Worm (Caenorhabditis elegans) whole organism, L3 larva: ENCODE data around the gene ndub-8.

Source experiments
- fkh-10 ChIP-seq: sonication (generic microtip); optimal IDR thresholded peaks from 2 replicates; lab custom pipeline; 2017; ENCODE audit warnings: missing biosample characterization, missing genetic modification reagents, missing genetic modification characterization
- lin-39 ChIP-seq: fragments of 150-350 bp; optimal IDR thresholded peaks from 2 replicates; lab custom pipeline; 2018; ENCODE audit warnings: missing biosample characterization, missing genetic modification reagents, missing genetic modification characterization
- mdl-1 ChIP-seq: fragments of 150-350 bp; optimal IDR thresholded peaks from 2 replicates; lab custom pipeline; 2014; ENCODE audit warnings: missing biosample characterization, missing genetic modification characterization
- nhr-11 ChIP-seq: fragments of 150-350 bp; optimal IDR thresholded peaks from 2 replicates; lab custom pipeline; 2014; ENCODE audit warnings: missing biosample characterization, missing genetic modification characterization
- nhr-237 ChIP-seq: fragments of 150-350 bp; optimal IDR thresholded peaks from 2 replicates; lab custom pipeline; 2014; ENCODE audit warnings: missing biosample characterization, missing genetic modification characterization
- unc-39 ChIP-seq: sonication (generic microtip); optimal IDR thresholded peaks from 4 replicates; lab custom pipeline; 2017; ENCODE audit warnings: missing biosample characterization, missing genetic modification characterization
- zag-1 ChIP-seq: fragments of 150-350 bp; optimal IDR thresholded peaks from 2 replicates; lab custom pipeline; 2014; ENCODE audit warnings: missing biosample characterization, missing genetic modification characterization

DNA sequence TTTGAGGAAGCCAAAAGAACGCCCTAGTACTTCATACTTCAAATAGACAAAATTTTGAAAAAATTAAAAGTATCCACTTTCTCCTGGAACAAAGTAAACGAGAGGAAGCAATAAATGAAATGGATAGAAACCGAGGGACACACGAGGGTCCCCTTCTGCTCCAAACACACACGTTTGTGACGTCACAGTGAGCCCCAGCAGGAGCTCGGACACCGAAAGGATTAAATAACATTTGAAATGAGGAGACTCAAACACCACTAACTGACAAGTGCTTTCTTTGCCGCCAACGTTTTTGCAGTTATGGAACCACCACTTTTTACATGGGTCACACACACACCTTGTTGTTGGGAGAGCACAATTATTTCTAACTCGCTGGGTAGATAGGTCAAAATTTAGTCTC, 30.8 kb downstream of the ndub-8 start:
- TF ChIP-seq unc-39 (tag; lab: Kevin White, UChicago) (no peak), mdl-1 (tag; lab: Kevin White, UChicago) (no peak), zag-1 (tag; lab: Kevin White, UChicago) (no peak), fkh-10 (no peak), lin-39 (tag; lab: Kevin White, UChicago) (peak; percentile 67), nhr-237 (tag; lab: Kevin White, UChicago) (no peak), nhr-11 (tag; lab: Kevin White, UChicago) (no peak)
